Worm (Caenorhabditis elegans) whole organism, L3 larva: ENCODE measurements around the gene mutd-1.

Source experiments
- R02D3.7 ChIP-seq: fragments of 150-350 bp; optimal IDR thresholded peaks from 2 replicates; lab custom pipeline; 2014; ENCODE audit warnings: missing biosample characterization, missing genetic modification characterization
- ZK546.5 ChIP-seq: sonication (generic microtip); optimal IDR thresholded peaks from 2 replicates; lab custom pipeline; 2017; ENCODE audit warnings: missing biosample characterization, missing genetic modification characterization
- aly-2 ChIP-seq: fragments of 150-350 bp; optimal IDR thresholded peaks from 2 replicates; lab custom pipeline; 2014; ENCODE audit warnings: missing biosample characterization, missing genetic modification characterization
- ama-1 ChIP-seq: fragments of 150-350 bp; optimal IDR thresholded peaks from 2 replicates; lab custom pipeline; 2018
- ceh-28 ChIP-seq: fragments of 150-350 bp; optimal IDR thresholded peaks from 2 replicates; lab custom pipeline; 2014; ENCODE audit warnings: missing biosample characterization, missing genetic modification reagents, missing genetic modification characterization
- ceh-82 ChIP-seq: fragments of 150-350 bp; optimal IDR thresholded peaks from 2 replicates; lab custom pipeline; 2014; ENCODE audit warnings: missing biosample characterization, missing genetic modification characterization
- ceh-9 ChIP-seq: sonication (generic microtip); optimal IDR thresholded peaks from 2 replicates; lab custom pipeline; 2018; ENCODE audit warnings: missing biosample characterization, missing genetic modification characterization
- daf-12 ChIP-seq: fragments of 150-350 bp; optimal IDR thresholded peaks from 2 replicates; lab custom pipeline; 2014; ENCODE audit warnings: missing biosample characterization, missing genetic modification reagents, missing genetic modification characterization
- egl-27 ChIP-seq: sonication (generic microtip); optimal IDR thresholded peaks from 4 replicates; lab custom pipeline; 2017; ENCODE audit warnings: missing biosample characterization, missing genetic modification reagents, missing genetic modification characterization
- egl-5 ChIP-seq: fragments of 150-350 bp; optimal IDR thresholded peaks from 2 replicates; lab custom pipeline; 2017; ENCODE audit warnings: missing biosample characterization, missing genetic modification reagents, missing genetic modification characterization, inconsistent platforms
- elt-1 ChIP-seq: fragments of 150-350 bp; optimal IDR thresholded peaks from 2 replicates; lab custom pipeline; 2014; ENCODE audit warnings: missing biosample characterization, missing genetic modification characterization
- elt-2 ChIP-seq: sonication (generic microtip); optimal IDR thresholded peaks from 2 replicates; lab custom pipeline; 2016; ENCODE audit warnings: missing genetic modification reagents, mild to moderate bottlenecking, missing genetic modification characterization, missing compliant biosample characterization
- elt-3 ChIP-seq, 3 experiments: fragments of 150-350 bp in 1 of 3; sonication (generic microtip) in 2 of 3; optimal IDR thresholded peaks; 2 replicates in 2 of 3; 4 replicates in 1 of 3; lab custom pipeline; 2014 to 2017; ENCODE audit warnings: missing biosample characterization in 3 of 3, missing genetic modification characterization in 3 of 3
- eor-1 ChIP-seq, 2 experiments: fragments of 150-350 bp; optimal IDR thresholded peaks; 2 replicates each; lab custom pipeline; 2014 to 2018; ENCODE audit warnings: missing biosample characterization in 2 of 2, missing genetic modification characterization in 2 of 2
- fkh-10 ChIP-seq: sonication (generic microtip); optimal IDR thresholded peaks from 2 replicates; lab custom pipeline; 2017; ENCODE audit warnings: missing biosample characterization, missing genetic modification reagents, missing genetic modification characterization
- fkh-2 ChIP-seq: fragments of 150-350 bp; optimal IDR thresholded peaks from 2 replicates; lab custom pipeline; 2014; ENCODE audit warnings: missing biosample characterization, missing genetic modification reagents, missing genetic modification characterization
- fos-1 ChIP-seq: fragments of 150-350 bp; optimal IDR thresholded peaks from 2 replicates; lab custom pipeline; 2014; ENCODE audit warnings: missing biosample characterization, missing genetic modification characterization
- hmg-11 ChIP-seq: sonication (generic microtip); optimal IDR thresholded peaks from 2 replicates; lab custom pipeline; 2016; ENCODE audit warnings: missing genetic modification characterization, missing compliant biosample characterization
- jun-1 ChIP-seq: fragments of 150-350 bp; optimal IDR thresholded peaks from 2 replicates; lab custom pipeline; 2014; ENCODE audit warnings: missing biosample characterization, missing genetic modification reagents, missing genetic modification characterization
- lin-15B ChIP-seq: fragments of 150-350 bp; optimal IDR thresholded peaks from 2 replicates; lab custom pipeline; 2014; ENCODE audit warnings: missing biosample characterization, missing genetic modification characterization
- lin-39 ChIP-seq: fragments of 150-350 bp; optimal IDR thresholded peaks from 2 replicates; lab custom pipeline; 2018; ENCODE audit warnings: missing biosample characterization, missing genetic modification reagents, missing genetic modification characterization
- lsy-12 ChIP-seq: sonication (generic microtip); optimal IDR thresholded peaks from 2 replicates; lab custom pipeline; 2016; ENCODE audit warnings: mild to moderate bottlenecking, missing genetic modification characterization, missing compliant biosample characterization
- mml-1 ChIP-seq: fragments of 150-350 bp; sonication (generic microtip); optimal IDR thresholded peaks from 3 replicates; lab custom pipeline; 2014; ENCODE audit warnings: missing biosample characterization, missing genetic modification characterization
- nfya-1 ChIP-seq: sonication (generic microtip); optimal IDR thresholded peaks from 2 replicates; lab custom pipeline; 2017; ENCODE audit warnings: missing genetic modification characterization, mild to moderate bottlenecking, missing compliant biosample characterization, antibody characterized with exemption, moderate library complexity; ENCODE audit not compliant: insufficient read depth
- nhr-11 ChIP-seq: fragments of 150-350 bp; optimal IDR thresholded peaks from 2 replicates; lab custom pipeline; 2014; ENCODE audit warnings: missing biosample characterization, missing genetic modification characterization
- nhr-12 ChIP-seq: fragments of 150-350 bp; optimal IDR thresholded peaks from 2 replicates; lab custom pipeline; 2014; ENCODE audit warnings: missing biosample characterization, missing genetic modification characterization
- nhr-23 ChIP-seq: fragments of 150-350 bp; optimal IDR thresholded peaks from 2 replicates; lab custom pipeline; 2014; ENCODE audit warnings: missing biosample characterization, missing genetic modification reagents, missing genetic modification characterization
- nhr-237 ChIP-seq: fragments of 150-350 bp; optimal IDR thresholded peaks from 2 replicates; lab custom pipeline; 2014; ENCODE audit warnings: missing biosample characterization, missing genetic modification characterization
- nhr-25 ChIP-seq: sonication (generic microtip); optimal IDR thresholded peaks from 2 replicates; lab custom pipeline; 2017; ENCODE audit warnings: missing biosample characterization, missing genetic modification characterization
- nhr-43 ChIP-seq: sonication (generic microtip); optimal IDR thresholded peaks from 2 replicates; lab custom pipeline; 2016; ENCODE audit warnings: mild to moderate bottlenecking, missing genetic modification characterization, missing compliant biosample characterization; ENCODE audit not compliant: poor library complexity, severe bottlenecking
- nhr-67 ChIP-seq: fragments of 150-350 bp; optimal IDR thresholded peaks from 2 replicates; lab custom pipeline; 2014; ENCODE audit warnings: missing biosample characterization, missing genetic modification characterization
- nhr-76 ChIP-seq: fragments of 150-350 bp; sonication (generic microtip); optimal IDR thresholded peaks from 5 replicates; lab custom pipeline; 2014; ENCODE audit warnings: missing biosample characterization, missing genetic modification characterization
- nhr-77 ChIP-seq: fragments of 150-350 bp; optimal IDR thresholded peaks from 2 replicates; lab custom pipeline; 2014; ENCODE audit warnings: missing biosample characterization, missing genetic modification characterization
- pha-4 ChIP-seq: fragments of 150-350 bp; optimal IDR thresholded peaks from 2 replicates; lab custom pipeline; 2014; ENCODE audit warnings: missing biosample characterization, missing genetic modification reagents, missing genetic modification characterization
- pqm-1 ChIP-seq: fragments of 150-350 bp; optimal IDR thresholded peaks from 2 replicates; lab custom pipeline; 2017; ENCODE audit warnings: missing biosample characterization, missing genetic modification characterization, inconsistent platforms
- sea-2 ChIP-seq: fragments of 150-350 bp; sonication (generic microtip); optimal IDR thresholded peaks from 4 replicates; lab custom pipeline; 2014; ENCODE audit warnings: missing biosample characterization, missing genetic modification reagents, missing genetic modification characterization
- skn-1 ChIP-seq: fragments of 150-350 bp; optimal IDR thresholded peaks from 2 replicates; lab custom pipeline; 2014; ENCODE audit warnings: missing biosample characterization, missing genetic modification characterization
- snpc-4 ChIP-seq: fragments of 150-350 bp; optimal IDR thresholded peaks from 2 replicates; lab custom pipeline; 2014; ENCODE audit warnings: missing biosample characterization, missing genetic modification characterization
- tbx-2 ChIP-seq: sonication (generic microtip); optimal IDR thresholded peaks from 2 replicates; lab custom pipeline; 2016; ENCODE audit warnings: mild to moderate bottlenecking, missing genetic modification characterization, missing compliant biosample characterization
- unc-39 ChIP-seq: sonication (generic microtip); optimal IDR thresholded peaks from 4 replicates; lab custom pipeline; 2017; ENCODE audit warnings: missing biosample characterization, missing genetic modification characterization
- unc-62 ChIP-seq: fragments of 150-350 bp; sonication (generic microtip); optimal IDR thresholded peaks from 4 replicates; lab custom pipeline; 2014; ENCODE audit warnings: missing biosample characterization, missing genetic modification reagents, missing genetic modification characterization
- ztf-11 ChIP-seq: fragments of 150-350 bp; optimal IDR thresholded peaks from 2 replicates; lab custom pipeline; 2014; ENCODE audit warnings: missing biosample characterization, missing genetic modification characterization
- ztf-4 ChIP-seq: fragments of 150-350 bp; optimal IDR thresholded peaks from 2 replicates; lab custom pipeline; 2014; ENCODE audit warnings: missing biosample characterization, missing genetic modification characterization

The mutd-1 gene

ce11 chrIV:7103211-7103679 lies 30.6 kb downstream of the mutd-1 start, which contains the start of the genes rde-8 and ZC477.3:
rde-8 (minus strand) TSS chrIV:7103261.
ZC477.3 (plus strand) TSS chrIV:7103492.
- TF ChIP-seq pha-4 (tag; lab: Kevin White, UChicago) (peak; percentile 92), fkh-2 (tag; lab: Kevin White, UChicago) (no peak), nhr-77 (tag; lab: Kevin White, UChicago) (peak; percentile 42), lsy-12 (tag; lab: Kevin White, UChicago) (peak; percentile 39), nhr-12 (tag; lab: Kevin White, UChicago) (no peak), snpc-4 (tag; lab: Kevin White, UChicago) (peak; percentile 41), elt-2 (peak; percentile 34), tbx-2 (tag; lab: Kevin White, UChicago) (peak; percentile 56), unc-39 (tag; lab: Kevin White, UChicago) (no peak), unc-62 (GFP tag; lab: Kevin White, UChicago) (no peak), pqm-1 (no peak), aly-2 (tag; lab: Kevin White, UChicago) (no peak), ceh-9 (tag; lab: Kevin White, UChicago) (no peak), lin-39 (tag; lab: Kevin White, UChicago) (no peak), skn-1 (tag; lab: Kevin White, UChicago) (no peak), ama-1 (no peak), fkh-10 (GFP tag; lab: Kevin White, UChicago) (no peak), nhr-25 (tag; lab: Kevin White, UChicago) (peak; percentile 35), nhr-76 (no peak), nhr-11 (tag; lab: Kevin White, UChicago) (peak; percentile 42), egl-5 (tag; lab: Kevin White, UChicago) (no peak), ceh-28 (peak; percentile 25), nfya-1 (tag; lab: Kevin White, UChicago) (peak; percentile 64), fos-1 (tag; lab: Kevin White, UChicago) (no peak), jun-1 (tag; lab: Kevin White, UChicago) (peak; percentile 29), lin-15B (peak; percentile 79), nhr-43 (tag; lab: Kevin White, UChicago) (peak; percentile 36), nhr-237 (tag; lab: Kevin White, UChicago) (no peak), daf-12 (tag; lab: Kevin White, UChicago) (no peak), nhr-23 (tag; lab: Kevin White, UChicago) (peak; percentile 55), eor-1 (tag; optimal IDR thresholded peaks at IDR 0.05; lab: Kevin White, UChicago) (no peak), R02D3.7 (tag; lab: Kevin White, UChicago) (peak; percentile 30), mml-1 (no peak), sea-2 (GFP tag; lab: Kevin White, UChicago) (no peak), ztf-4 (tag; lab: Kevin White, UChicago) (no peak)

ce11 chrIV:7099377-7099776 lies 34.5 kb downstream of the mutd-1 start:
- TF ChIP-seq pha-4 (tag; lab: Kevin White, UChicago) = peak; percentile 53
- no peak for TF ChIP-seq fos-1 (tag; lab: Kevin White, UChicago)
- no peak for TF ChIP-seq jun-1 (tag; lab: Kevin White, UChicago)
- peak; percentile 39 for TF ChIP-seq egl-5 (tag; lab: Kevin White, UChicago)
- peak; percentile 6 for TF ChIP-seq nfya-1 (tag; lab: Kevin White, UChicago)
- peak; percentile 34 for TF ChIP-seq lin-39 (tag; lab: Kevin White, UChicago)
- TF ChIP-seq, all 47 proteins: peak for 4

ce11 chrIV:7098509-7099065 lies 35.3 kb downstream of the mutd-1 start, which contains the start of gene ZC477.4:
ZC477.4 (minus strand) TSS chrIV:7098784.
- TF ChIP-seq nfya-1 (tag; lab: Kevin White, UChicago) (peak; percentile 31), nhr-25 (tag; lab: Kevin White, UChicago) (no peak)
- TF ChIP-seq, all 47 proteins: peak for 1

ce11 chrIV:7097450-7097849 lies 36.4 kb downstream of the mutd-1 start:
- no peak for TF ChIP-seq ceh-82 (tag; lab: Kevin White, UChicago)
- TF ChIP-seq skn-1 (tag; lab: Kevin White, UChicago) = no peak
- no peak for TF ChIP-seq egl-5 (tag; lab: Kevin White, UChicago)
- TF ChIP-seq fkh-2 (tag; lab: Kevin White, UChicago) = no peak
- no peak for TF ChIP-seq nhr-11 (tag; lab: Kevin White, UChicago)
- no peak for TF ChIP-seq ZK546.5 (tag; lab: Kevin White, UChicago)
- no peak for TF ChIP-seq nhr-77 (tag; lab: Kevin White, UChicago)
- no peak for TF ChIP-seq nfya-1 (tag; lab: Kevin White, UChicago)
- TF ChIP-seq elt-3 (tag; optimal IDR thresholded peaks at IDR 0.05; lab: Kevin White, UChicago) = no peak
- no peak for TF ChIP-seq hmg-11 (tag; lab: Kevin White, UChicago)
- TF ChIP-seq tbx-2 (tag; lab: Kevin White, UChicago) = no peak
- no peak for TF ChIP-seq nhr-25 (tag; lab: Kevin White, UChicago)
- no peak for TF ChIP-seq egl-27 (tag; lab: Kevin White, UChicago)
- TF ChIP-seq nhr-67 (tag; lab: Kevin White, UChicago) = no peak
- no peak for TF ChIP-seq ceh-28
- TF ChIP-seq fkh-10 (GFP tag; lab: Kevin White, UChicago) = no peak
- TF ChIP-seq unc-62 (GFP tag; lab: Kevin White, UChicago) = no peak
- TF ChIP-seq ztf-11 (tag; lab: Kevin White, UChicago) = no peak
- TF ChIP-seq lsy-12 (tag; lab: Kevin White, UChicago) = no peak
- no peak for TF ChIP-seq elt-1 (tag; lab: Kevin White, UChicago)
